Fruit fly (Drosophila melanogaster): ENCODE results near the gene CG33725.

The CG33725 gene

dm6 chr3L:12529431-12530007 lies 47.1 kb downstream of the CG33725 start (continued):
- TF ChIP-seq Aef1 (GFP tag; IDR thresholded peaks at IDR 0.05) (0 out of 3 replicates have a peak, but pooled peaks have one; percentile 34), CG17829 (tag; optimal IDR thresholded peaks at IDR 0.05) (peak; percentile 58), Optix (GFP tag; IDR thresholded peaks at IDR 0.05) (0 out of 3 replicates have a peak, but pooled peaks have one; percentile 17), PHDP (tag; optimal IDR thresholded peaks at IDR 0.05) (peak; percentile 48), CG2120 (GFP tag; optimal IDR thresholded peaks at IDR 0.05) (peak; percentile 24), Drgx (GFP tag; IDR thresholded peaks at IDR 0.05) (peak; percentile 69; the same call in 1 of the 2 replicates), gsb-n (tag; optimal IDR thresholded peaks at IDR 0.05) (peak; percentile 23), CG3407 (GFP tag; optimal IDR thresholded peaks at IDR 0.05) (peak; percentile 23), CG4360 (GFP tag; IDR thresholded peaks at IDR 0.05) (0 out of 2 replicates have a peak, but pooled peaks have one; percentile 35), slbo (GFP tag; IDR thresholded peaks at IDR 0.05) (peak; percentile 47), CG2889 (GFP tag; IDR thresholded peaks at IDR 0.05) (no peak), onecut (GFP tag; IDR thresholded peaks at IDR 0.05) (peak; percentile 35)

DNA sequence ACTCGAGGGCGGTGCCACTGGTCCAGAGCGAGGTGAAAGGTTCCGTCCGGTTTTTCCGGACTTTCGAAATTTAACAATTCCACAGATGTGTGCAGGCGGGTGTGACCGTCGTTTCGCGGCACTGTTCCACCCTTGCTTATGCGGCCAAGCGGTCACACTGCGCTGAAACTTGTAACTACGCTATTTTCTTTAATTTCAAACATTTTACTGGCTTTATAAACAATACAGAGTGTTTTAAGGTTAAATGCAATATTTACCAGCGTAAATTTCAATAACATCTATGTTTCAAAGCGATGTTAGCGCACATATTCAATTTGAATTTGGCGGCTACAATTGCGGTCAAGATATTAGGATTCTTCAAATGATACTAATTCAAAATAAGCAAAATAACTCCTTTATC lies 47.6 kb downstream of the CG33725 start, which contains the start of gene nst:
Gene nst, minus strand, starts transcription at position 128 of the 400 bp plus-strand sequence.
- TF ChIP-seq br (optimal IDR thresholded peaks at IDR 0.05) (no peak), crp (GFP tag; optimal IDR thresholded peaks at IDR 0.05) (peak in 1 of 2 experiments; percentile 78), seq (GFP tag; IDR thresholded peaks at IDR 0.05) (peak; percentile 27; the same call in 1 of the 2 replicates), tll (GFP tag; optimal IDR thresholded peaks at IDR 0.05) (no peak), caup (GFP tag; optimal IDR thresholded peaks at IDR 0.05; ENCODE audit: severe bottlenecking) (peak; percentile 1), CG1603 (tag; optimal IDR thresholded peaks at IDR 0.05) (peak; percentile 61), CG9817 (tag; optimal IDR thresholded peaks at IDR 0.05) (peak; percentile 19), Hr78 (GFP tag; optimal IDR thresholded peaks at IDR 0.05) (no peak), CoRest (tag; optimal IDR thresholded peaks at IDR 0.05) (peak; percentile 17), Nf-YA (GFP tag; IDR thresholded peaks at IDR 0.05) (no peak), mam (GFP tag; optimal IDR thresholded peaks at IDR 0.05) (peak; percentile 7), CG31365 (tag; optimal IDR thresholded peaks at IDR 0.05) (no peak), MBD-R2 (GFP tag; IDR thresholded peaks at IDR 0.05) (peak; percentile 89), CG8388 (GFP tag; optimal IDR thresholded peaks at IDR 0.05) (no peak), CG17186 (GFP tag; optimal IDR thresholded peaks at IDR 0.05) (peak; percentile 34), mld (GFP tag; IDR thresholded peaks at IDR 0.05; ENCODE audit: partially characterized antibody) (0 out of 3 replicates have a peak, but pooled peaks have one; percentile 34), CG17361 (GFP tag; IDR thresholded peaks at IDR 0.05) (0 out of 3 replicates have a peak, but pooled peaks have one; percentile 13), chif (GFP tag; optimal IDR thresholded peaks at IDR 0.05) (peak in 1 of 2 experiments; percentile 18), ci (GFP tag; IDR thresholded peaks at IDR 0.05) (peak; percentile 16; the same call in 1 of the 3 replicates), E2f2 (GFP tag; IDR thresholded peaks at IDR 0.05) (peak; percentile 83), CG6254 (GFP tag; optimal IDR thresholded peaks at IDR 0.05) (peak; percentile 16), CG32532 (GFP tag; IDR thresholded peaks at IDR 0.05) (peak; percentile 15; the same call in 1 of the 2 replicates), CG17612 (GFP tag; IDR thresholded peaks at IDR 0.05) (no peak), pzg (GFP tag; optimal IDR thresholded peaks at IDR 0.05) (peak; percentile 67), ftz-f1 (GFP tag; optimal IDR thresholded peaks at IDR 0.05) (peak; percentile 25), Pdp1 (GFP tag; optimal IDR thresholded peaks at IDR 0.05) (peak in 1 of 2 experiments; percentile 12), nmo (GFP tag; optimal IDR thresholded peaks at IDR 0.05) (peak; percentile 12), gfzf (GFP tag; optimal IDR thresholded peaks at IDR 0.05) (peak; percentile 80), CG1647 (GFP tag; optimal IDR thresholded peaks at IDR 0.05) (no peak), CG11696 (GFP tag; IDR thresholded peaks at IDR 0.05) (peak; percentile 94), ranshi (GFP tag; IDR thresholded peaks at IDR 0.05) (no peak), CG9797 (GFP tag; optimal IDR thresholded peaks at IDR 0.05) (peak; percentile 81), dati (GFP tag; IDR thresholded peaks at IDR 0.05) (no peak), sens (GFP tag) (peak; percentile 68), CG3847 (GFP tag; IDR thresholded peaks at IDR 0.05) (peak; percentile 48; the same call in 1 of the 2 replicates), YL-1 (GFP tag; optimal IDR thresholded peaks at IDR 0.05) (peak; percentile 32)
